2 worm cellular contexts compared by ENCODE assay signal in genomic region chrII:5032669-5033068, ce11.
TF ChIP-seq lines count a peak whose summit lies in the region.

No protein-coding gene starts in this region.

TF ChIP-seq in whole organism, L4 larva, 104 proteins besides CTCF, POLR2A, EP300 and RAD21 (continued from another document):
- no peak for TF ChIP-seq daf-12 (tag; optimal IDR thresholded peaks at IDR 0.05; lab: Kevin White, UChicago)
- TF ChIP-seq nhr-102 (tag; optimal IDR thresholded peaks at IDR 0.05; lab: Kevin White, UChicago): peak; percentile 54
- 0 out of 2 replicates have a peak, but pooled peaks have one; percentile 41 for TF ChIP-seq ctbp-1 (GFP tag; IDR thresholded peaks at IDR 0.05; lab: Robert Waterston, UW)
- TF ChIP-seq R02D3.7 (tag; optimal IDR thresholded peaks at IDR 0.05; lab: Kevin White, UChicago): no peak
- no peak for TF ChIP-seq lin-39 (tag; optimal IDR thresholded peaks at IDR 0.05; lab: Kevin White, UChicago)
- peak; percentile 48; the same call in 1 of the 2 replicates for TF ChIP-seq set-16 (GFP tag; IDR thresholded peaks at IDR 0.05; lab: Robert Waterston, UW)
- peak; percentile 17 to 59 for TF ChIP-seq hif-1 (tag; optimal IDR thresholded peaks at IDR 0.05; lab: Kevin White, UChicago)
- peak; percentile 78 for TF ChIP-seq D1046.2 (GFP tag; IDR thresholded peaks at IDR 0.05; lab: Robert Waterston, UW)
- peak; percentile 84 for TF ChIP-seq lin-38 (GFP tag; IDR thresholded peaks at IDR 0.05; lab: Robert Waterston, UW)
- TF ChIP-seq F49E8.2 (tag; optimal IDR thresholded peaks at IDR 0.05; lab: Kevin White, UChicago; ENCODE audit: borderline replicate concordance): peak; percentile 69
- TF ChIP-seq Y5F2A.4 (GFP tag; optimal IDR thresholded peaks at IDR 0.05; lab: Kevin White, UChicago): peak; percentile 80
- peak; percentile 93 for TF ChIP-seq pha-4 (GFP tag; IDR thresholded peaks at IDR 0.05; lab: Robert Waterston, UW)
- no peak for TF ChIP-seq pha-4 (tag; optimal IDR thresholded peaks at IDR 0.05; lab: Kevin White, UChicago)
- peak; percentile 84 for TF ChIP-seq T26A8.4 (GFP tag; IDR thresholded peaks at IDR 0.05; lab: Robert Waterston, UW)
- peak; percentile 64 for TF ChIP-seq mep-1 (tag; optimal IDR thresholded peaks at IDR 0.05; lab: Kevin White, UChicago)
- TF ChIP-seq ceh-20 (GFP tag; IDR thresholded peaks at IDR 0.05; lab: Robert Waterston, UW): peak; percentile 70
- no peak for TF ChIP-seq snpc-4 (tag; optimal IDR thresholded peaks at IDR 0.05; lab: Kevin White, UChicago)
- peak; percentile 60 for TF ChIP-seq nhr-6 (tag; optimal IDR thresholded peaks at IDR 0.05; lab: Kevin White, UChicago)
- TF ChIP-seq ceh-28 (tag; optimal IDR thresholded peaks at IDR 0.05; lab: Kevin White, UChicago): no peak
- no peak for TF ChIP-seq ZK337.2 (GFP tag; IDR thresholded peaks at IDR 0.05; lab: Robert Waterston, UW)
- peak; percentile 75 for TF ChIP-seq spr-1 (tag; optimal IDR thresholded peaks at IDR 0.05; lab: Kevin White, UChicago)
- no peak for TF ChIP-seq cey-2 (tag; optimal IDR thresholded peaks at IDR 0.05; lab: Kevin White, UChicago; ENCODE audit: borderline replicate concordance, insufficient read depth)
- TF ChIP-seq nhr-25 (tag; optimal IDR thresholded peaks at IDR 0.05; lab: Kevin White, UChicago; ENCODE audit: borderline replicate concordance, insufficient read depth): peak; percentile 70
- peak; percentile 72; the same call in 1 of the 2 replicates for TF ChIP-seq F26F4.8 (GFP tag; conservative IDR thresholded peaks at IDR 0.05; lab: Robert Waterston, UW)
- TF ChIP-seq T20F7.1 (GFP tag; optimal IDR thresholded peaks at IDR 0.05; lab: Kevin White, UChicago): peak; percentile 16
- peak; percentile 45 for TF ChIP-seq nhr-48 (tag; optimal IDR thresholded peaks at IDR 0.05; lab: Kevin White, UChicago)
- TF ChIP-seq Y75B8A.6 (GFP tag; IDR thresholded peaks at IDR 0.05; lab: Robert Waterston, UW): peak; percentile 81; the same call in 1 of the 2 replicates
- no peak for TF ChIP-seq nhr-76 (tag; optimal IDR thresholded peaks at IDR 0.05; lab: Kevin White, UChicago)
- peak; percentile 72 for TF ChIP-seq unc-130 (GFP tag; optimal IDR thresholded peaks at IDR 0.05; lab: Kevin White, UChicago)
- peak; percentile 87 for TF ChIP-seq snpc-1.2 (GFP tag; IDR thresholded peaks at IDR 0.05; lab: Robert Waterston, UW)
- TF ChIP-seq lir-3 (tag; optimal IDR thresholded peaks at IDR 0.05; lab: Kevin White, UChicago): peak; percentile 15
- TF ChIP-seq duxl-1 (tag; optimal IDR thresholded peaks at IDR 0.05; lab: Kevin White, UChicago; ENCODE audit: poor library complexity): peak; percentile 78
- TF ChIP-seq ZK546.5 (tag; optimal IDR thresholded peaks at IDR 0.05; lab: Kevin White, UChicago): no peak
- TF ChIP-seq F37D6.2 (tag; optimal IDR thresholded peaks at IDR 0.05; lab: Kevin White, UChicago): no peak
- TF ChIP-seq mxl-3 (GFP tag; optimal IDR thresholded peaks at IDR 0.05; lab: Kevin White, UChicago): peak; percentile 59
- peak in 1 of 2 experiments; percentile 52; a peak in 1 of 4 replicates for TF ChIP-seq madf-5 (GFP tag; IDR thresholded peaks at IDR 0.05; lab: Robert Waterston, UW)
- peak; percentile 83 for TF ChIP-seq dmd-8 (GFP tag; IDR thresholded peaks at IDR 0.05; lab: Robert Waterston, UW)
- peak in 1 of 2 experiments; percentile 80 for TF ChIP-seq unc-62 (GFP tag; optimal IDR thresholded peaks at IDR 0.05 in 1 of 2; lab: Kevin White, UChicago)
- TF ChIP-seq unc-62 (tag; optimal IDR thresholded peaks at IDR 0.05; lab: Kevin White, UChicago): no peak
- TF ChIP-seq saeg-2 (GFP tag; IDR thresholded peaks at IDR 0.05; lab: Robert Waterston, UW): 0 out of 2 replicates have a peak, but pooled peaks have one; percentile 48
- 0 out of 2 replicates have a peak, but pooled peaks have one; percentile 44 for TF ChIP-seq php-3 (GFP tag; IDR thresholded peaks at IDR 0.05; lab: Robert Waterston, UW)
- peak; percentile 55 for TF ChIP-seq zip-2 (tag; optimal IDR thresholded peaks at IDR 0.05; lab: Kevin White, UChicago)
- TF ChIP-seq mes-2 (tag; optimal IDR thresholded peaks at IDR 0.05; lab: Kevin White, UChicago; ENCODE audit: poor library complexity, severe bottlenecking): peak; percentile 74
- TF ChIP-seq ztf-11 (tag; optimal IDR thresholded peaks at IDR 0.05; lab: Kevin White, UChicago): no peak
- peak; percentile 31 for TF ChIP-seq spr-3 (GFP tag; optimal IDR thresholded peaks at IDR 0.05; lab: Kevin White, UChicago)
- no peak for TF ChIP-seq skn-1 (tag; optimal IDR thresholded peaks at IDR 0.05; lab: Kevin White, UChicago)

TF ChIP-seq in whole organism, late embryonic, 69 proteins besides CTCF, POLR2A, EP300 and RAD21 (continued from another document):
- TF ChIP-seq fkh-6 (tag; optimal IDR thresholded peaks at IDR 0.05; lab: Kevin White, UChicago) (peak; percentile 84), nhr-232 (tag; optimal IDR thresholded peaks at IDR 0.05; lab: Kevin White, UChicago) (peak; percentile 87), tbx-2 (tag; optimal IDR thresholded peaks at IDR 0.05; lab: Kevin White, UChicago) (peak; percentile 85), ceh-34 (tag; optimal IDR thresholded peaks at IDR 0.05; lab: Kevin White, UChicago) (peak; percentile 91), odd-2 (tag; optimal IDR thresholded peaks at IDR 0.05; lab: Kevin White, UChicago) (peak; percentile 54), pros-1 (tag; optimal IDR thresholded peaks at IDR 0.05; lab: Kevin White, UChicago) (peak; percentile 34)
